Fruit fly (Drosophila melanogaster) whole organism, embryonic: ENCODE results near the gene CG34039.
A peak's percentile ranks its signal among the peaks of the same experiment; 100 is the strongest.

ENCODE experiments used
- Atf-2 ChIP-seq: fragments of 200-800 bp; sonication (Bioruptor generic); optimal IDR thresholded peaks from 2 replicates; lab custom pipeline; 2016; ENCODE audit warnings: missing biosample characterization, missing genetic modification characterization
- Awh ChIP-seq: fragments of 200-800 bp; sonication (Bioruptor generic); IDR thresholded peaks from 2 replicates; pipeline ENCODE4, ENCODE4 v1.3.6; 2022; ENCODE audit warnings: missing biosample characterization, missing genetic modification characterization
- CG11085 ChIP-seq: fragments of 200-800 bp; sonication (Bioruptor generic); IDR thresholded peaks from 2 replicates; pipeline ENCODE4 v1.3.6; 2022; ENCODE audit warnings: missing biosample characterization, missing genetic modification characterization
- CG11504 ChIP-seq: fragments of 200-800 bp; sonication (Bioruptor generic); optimal IDR thresholded peaks from 3 replicates; lab custom pipeline; 2019; ENCODE audit warnings: missing biosample characterization, mild to moderate bottlenecking, missing genetic modification characterization, moderate library complexity
- CG11560 ChIP-seq: fragments of 200-800 bp; sonication (Bioruptor generic); IDR thresholded peaks from 3 replicates; pipeline ENCODE4 v1.3.6; 2022; ENCODE audit warnings: missing biosample characterization, missing genetic modification characterization
- CG12391 ChIP-seq: fragments of 200-800 bp; sonication (Bioruptor generic); optimal IDR thresholded peaks from 3 replicates; lab custom pipeline; 2018; ENCODE audit warnings: missing biosample characterization, mild to moderate bottlenecking, missing genetic modification characterization, moderate library complexity
- CG13296 ChIP-seq: fragments of 200-800 bp; sonication (Bioruptor generic); optimal IDR thresholded peaks from 3 replicates; lab custom pipeline; 2018; ENCODE audit warnings: missing biosample characterization, mild to moderate bottlenecking, missing genetic modification characterization
- CG13424 ChIP-seq: fragments of 200-800 bp; sonication (Bioruptor generic); optimal IDR thresholded peaks from 2 replicates; lab custom pipeline; 2019; ENCODE audit warnings: missing biosample characterization, mild to moderate bottlenecking, missing genetic modification characterization, moderate library complexity
- CG14710 ChIP-seq: fragments of 200-800 bp; sonication (Bioruptor generic); optimal IDR thresholded peaks from 3 replicates; lab custom pipeline; 2019; ENCODE audit warnings: missing biosample characterization, mild to moderate bottlenecking, missing genetic modification characterization, moderate library complexity
- CG14965 ChIP-seq: fragments of 200-800 bp; sonication (Bioruptor generic); optimal IDR thresholded peaks from 2 replicates; lab custom pipeline; 2016; ENCODE audit warnings: missing biosample characterization, missing genetic modification characterization, borderline replicate concordance
- CG16779 ChIP-seq: fragments of 200-800 bp; sonication (Bioruptor generic); IDR thresholded peaks from 2 replicates; pipeline ENCODE4 v1.3.6; 2022; ENCODE audit warnings: missing biosample characterization, missing genetic modification characterization
- CG17829 ChIP-seq: fragments of 200-800 bp; optimal IDR thresholded peaks from 2 replicates; lab custom pipeline; 2019; ENCODE audit warnings: missing biosample characterization, mild to moderate bottlenecking, missing genetic modification characterization, moderate library complexity
- CG2712 ChIP-seq: fragments of 200-800 bp; optimal IDR thresholded peaks from 3 replicates; lab custom pipeline; 2019; ENCODE audit warnings: missing biosample characterization, mild to moderate bottlenecking, missing genetic modification characterization, moderate library complexity
- CG32767 ChIP-seq: fragments of 200-800 bp; sonication (Bioruptor generic); IDR thresholded peaks from 2 replicates; pipeline ENCODE4 v1.3.6; 2022; ENCODE audit warnings: missing biosample characterization, missing genetic modification characterization
- CG34224 ChIP-seq: fragments of 200-800 bp; sonication (Bioruptor generic); IDR thresholded peaks from 3 replicates; pipeline ENCODE4 v1.3.6; 2022; ENCODE audit warnings: missing biosample characterization, missing genetic modification characterization; ENCODE audit not compliant: partially characterized antibody
- CG4328 ChIP-seq: fragments of 200-800 bp; sonication (Bioruptor generic); optimal IDR thresholded peaks from 3 replicates; lab custom pipeline; 2017; ENCODE audit warnings: missing biosample characterization, missing genetic modification reagents, missing genetic modification characterization
- CG5180 ChIP-seq: fragments of 200-800 bp; sonication (Bioruptor generic); optimal IDR thresholded peaks from 3 replicates; lab custom pipeline; 2017; ENCODE audit warnings: missing biosample characterization, missing genetic modification characterization, mild to moderate bottlenecking, moderate library complexity, missing genetic modification reagents
- CG5245 ChIP-seq: fragments of 200-800 bp; sonication (Bioruptor generic); optimal IDR thresholded peaks from 3 replicates; lab custom pipeline; 2016; ENCODE audit warnings: missing biosample characterization, missing genetic modification characterization
- CG7271 ChIP-seq: fragments of 200-800 bp; sonication (Bioruptor generic); optimal IDR thresholded peaks from 2 replicates; lab custom pipeline; 2018; ENCODE audit warnings: missing biosample characterization, mild to moderate bottlenecking, missing genetic modification characterization, moderate library complexity
- CG8924 ChIP-seq: fragments of 200-800 bp; optimal IDR thresholded peaks from 3 replicates; lab custom pipeline; 2019; ENCODE audit warnings: missing biosample characterization, mild to moderate bottlenecking, missing genetic modification characterization, moderate library complexity
- CG9215 ChIP-seq: fragments of 200-800 bp; sonication (Bioruptor generic); IDR thresholded peaks from 2 replicates; pipeline ENCODE4 v1.3.6; 2022; ENCODE audit warnings: missing biosample characterization, missing genetic modification characterization
- CG9609 ChIP-seq: fragments of 200-800 bp; sonication (Bioruptor generic); optimal IDR thresholded peaks from 3 replicates; lab custom pipeline; 2016; ENCODE audit warnings: missing biosample characterization, missing genetic modification characterization
- D19B ChIP-seq: fragments of 200-800 bp; sonication (Bioruptor generic); optimal IDR thresholded peaks from 2 replicates; lab custom pipeline; 2017; ENCODE audit warnings: missing biosample characterization, mild to moderate bottlenecking, missing genetic modification characterization
- H15 ChIP-seq: fragments of 200-800 bp; sonication (Bioruptor generic); IDR thresholded peaks from 3 replicates; pipeline ENCODE4 v1.3.6; 2022; ENCODE audit warnings: missing biosample characterization, missing genetic modification characterization
- HLH3B ChIP-seq: fragments of 200-800 bp; sonication (Bioruptor generic); IDR thresholded peaks from 2 replicates; pipeline ENCODE4 v1.3.6; 2022; ENCODE audit warnings: missing biosample characterization, missing genetic modification characterization
- Hr51 ChIP-seq, 2 experiments: fragments of 200-800 bp; sonication (Bioruptor generic); optimal IDR thresholded peaks; 2 replicates in 1 of 2; 3 replicates in 1 of 2; lab custom pipeline; 2016 to 2018; ENCODE audit warnings: missing biosample characterization in 2 of 2, missing genetic modification characterization in 2 of 2, mild to moderate bottlenecking in 1 of 2, moderate library complexity in 1 of 2
- Lpt ChIP-seq: fragments of >200 bp; optimal IDR thresholded peaks from 2 replicates; lab custom pipeline; 2018; ENCODE audit warnings: missing biosample characterization, missing genetic modification characterization
- MTF-1 ChIP-seq: fragments of 200-800 bp; sonication (Bioruptor generic); optimal IDR thresholded peaks from 2 replicates; lab custom pipeline; 2018; ENCODE audit warnings: missing biosample characterization, mild to moderate bottlenecking, missing genetic modification characterization, borderline replicate concordance
- Max ChIP-seq: fragments of 200-800 bp; sonication (Bioruptor generic); optimal IDR thresholded peaks from 2 replicates; lab custom pipeline; 2016; ENCODE audit warnings: missing biosample characterization, mild to moderate bottlenecking, missing genetic modification characterization
- Neu2 ChIP-seq: fragments of 200-800 bp; sonication (Bioruptor generic); optimal IDR thresholded peaks from 3 replicates; lab custom pipeline; 2016; ENCODE audit warnings: missing biosample characterization, missing genetic modification characterization, borderline replicate concordance
- PHDP ChIP-seq: fragments of 200-800 bp; sonication (Bioruptor generic); optimal IDR thresholded peaks from 3 replicates; lab custom pipeline; 2018; ENCODE audit warnings: missing biosample characterization, mild to moderate bottlenecking, missing genetic modification characterization, moderate library complexity
- Ptx1 ChIP-seq: fragments of 200-800 bp; sonication (Bioruptor generic); IDR thresholded peaks from 2 replicates; pipeline ENCODE4 v1.3.6; 2022; ENCODE audit warnings: missing biosample characterization, missing genetic modification characterization
- Rx ChIP-seq: fragments of 200-800 bp; sonication (Bioruptor generic); IDR thresholded peaks from 2 replicates; pipeline ENCODE4 v1.3.6; 2022; ENCODE audit warnings: missing biosample characterization, missing genetic modification characterization
- Sox100B ChIP-seq: fragments of 200-800 bp; sonication (Bioruptor generic); optimal IDR thresholded peaks from 3 replicates; lab custom pipeline; 2018; ENCODE audit warnings: missing biosample characterization, mild to moderate bottlenecking, missing genetic modification characterization
- ara ChIP-seq: fragments of 200-800 bp; sonication (Bioruptor generic); IDR thresholded peaks from 2 replicates; pipeline ENCODE4 v1.3.6; 2022; ENCODE audit warnings: missing biosample characterization, missing genetic modification characterization
- danr ChIP-seq: fragments of 200-800 bp; sonication (Bioruptor generic); IDR thresholded peaks from 2 replicates; pipeline ENCODE4 v1.3.6; 2022; ENCODE audit warnings: missing biosample characterization, missing genetic modification characterization
- dmrt11E ChIP-seq: fragments of 200-800 bp; sonication (Bioruptor generic); optimal IDR thresholded peaks from 3 replicates; lab custom pipeline; 2018; ENCODE audit warnings: missing biosample characterization, mild to moderate bottlenecking, missing genetic modification characterization, moderate library complexity
- dmrt99B ChIP-seq: fragments of 200-800 bp; sonication (Bioruptor generic); optimal IDR thresholded peaks from 2 replicates; lab custom pipeline; 2018; ENCODE audit warnings: missing biosample characterization, mild to moderate bottlenecking, missing genetic modification characterization, moderate library complexity
- fd96Cb ChIP-seq: fragments of 200-800 bp; sonication (Bioruptor generic); optimal IDR thresholded peaks from 2 replicates; lab custom pipeline; 2018; ENCODE audit warnings: missing biosample characterization, mild to moderate bottlenecking, missing genetic modification characterization, moderate library complexity
- gem ChIP-seq: fragments of 200-800 bp; sonication (Bioruptor generic); optimal IDR thresholded peaks from 2 replicates; lab custom pipeline; 2019; ENCODE audit warnings: missing biosample characterization, mild to moderate bottlenecking, missing genetic modification characterization, moderate library complexity
- grn ChIP-seq: fragments of 200-800 bp; sonication (Bioruptor generic); optimal IDR thresholded peaks from 3 replicates; lab custom pipeline; 2017; ENCODE audit warnings: missing biosample characterization, missing genetic modification characterization
- gsb-n ChIP-seq: fragments of 200-800 bp; sonication (Bioruptor generic); optimal IDR thresholded peaks from 3 replicates; lab custom pipeline; 2018; ENCODE audit warnings: missing biosample characterization, mild to moderate bottlenecking, missing genetic modification characterization
- lab ChIP-seq: fragments of 200-800 bp; sonication (Bioruptor generic); optimal IDR thresholded peaks from 3 replicates; lab custom pipeline; 2017; ENCODE audit warnings: missing biosample characterization, missing genetic modification characterization, mild to moderate bottlenecking, moderate library complexity, missing genetic modification reagents
- mirr ChIP-seq: fragments of 200-800 bp; sonication (Bioruptor generic); optimal IDR thresholded peaks from 3 replicates; lab custom pipeline; 2018; ENCODE audit warnings: missing biosample characterization, mild to moderate bottlenecking, missing genetic modification characterization
- phol ChIP-seq: fragments of 200-800 bp; sonication (Bioruptor generic); optimal IDR thresholded peaks from 3 replicates; lab custom pipeline; 2018; ENCODE audit warnings: missing biosample characterization, mild to moderate bottlenecking, missing genetic modification characterization, moderate library complexity
- row ChIP-seq: fragments of 200-800 bp; sonication (Bioruptor generic); IDR thresholded peaks from 3 replicates; pipeline ENCODE4 v1.3.6; 2022; ENCODE audit warnings: missing biosample characterization, missing genetic modification characterization
- sens ChIP-seq: fragments of 200-800 bp; sonication (Bioruptor generic); peaks from one replicate; lab custom pipeline; 2016; ENCODE audit warnings: missing biosample characterization, missing genetic modification characterization
- sqz ChIP-seq: fragments of 200-800 bp; sonication (Bioruptor generic); optimal IDR thresholded peaks from 3 replicates; lab custom pipeline; 2018; ENCODE audit warnings: missing biosample characterization, mild to moderate bottlenecking, missing genetic modification characterization
- stwl ChIP-seq: fragments of 200-800 bp; sonication (Bioruptor generic); optimal IDR thresholded peaks from 3 replicates; lab custom pipeline; 2018; ENCODE audit warnings: missing biosample characterization, mild to moderate bottlenecking, missing genetic modification characterization, moderate library complexity
- wdn ChIP-seq: fragments of 200-800 bp; sonication (Bioruptor generic); IDR thresholded peaks from 2 replicates; pipeline ENCODE4 v1.3.6; 2022; ENCODE audit warnings: missing biosample characterization, missing genetic modification characterization
- wor ChIP-seq: fragments of 200-800 bp; sonication (Bioruptor generic); IDR thresholded peaks from 2 replicates; pipeline ENCODE4 v1.3.6; 2022; ENCODE audit warnings: missing biosample characterization, missing genetic modification characterization

The CG34039 gene

DNA sequence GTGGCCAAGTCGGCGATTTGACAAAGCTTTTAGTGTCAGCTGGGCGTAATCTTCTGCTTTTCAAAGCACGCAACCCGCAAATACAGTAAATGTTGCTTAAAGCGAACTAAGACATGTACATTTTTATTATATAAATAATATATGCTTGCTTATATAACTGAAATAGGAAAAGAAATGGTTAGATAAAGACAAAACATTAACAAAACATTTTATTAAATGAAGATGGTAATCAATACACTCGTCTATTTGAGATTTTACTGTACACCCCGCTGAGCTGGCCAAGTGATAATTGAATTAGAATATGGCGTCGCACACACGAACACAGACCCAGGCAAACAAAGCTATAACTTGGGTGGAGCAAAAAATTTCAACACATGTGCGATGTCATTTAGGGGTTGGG lies 14.8 kb downstream of the CG34039 start (continued):
- TF ChIP-seq MTF-1 (GFP tag; lab: Kevin White, UChicago) (no peak), CG11085 (GFP tag; lab: Robert Waterston, UW) (no peak), sens (peak; percentile 11), CG7271 (no peak), CG9215 (GFP tag; lab: Robert Waterston, UW) (no peak), CG13424 (tag; lab: Kevin White, UChicago) (peak; percentile 37), grn (GFP tag; lab: Kevin White, UChicago) (no peak), PHDP (tag; lab: Kevin White, UChicago) (no peak), CG5245 (GFP tag; lab: Kevin White, UChicago) (peak; percentile 2), CG16779 (GFP tag; lab: Robert Waterston, UW) (no peak), D19B (GFP tag; lab: Kevin White, UChicago) (no peak), gem (peak; percentile 41), Neu2 (GFP tag; lab: Kevin White, UChicago) (no peak), mirr (GFP tag; lab: Kevin White, UChicago) (no peak), fd96Cb (tag; lab: Kevin White, UChicago) (peak; percentile 29), Atf-2 (no peak), Hr51 (GFP tag; optimal IDR thresholded peaks at IDR 0.05; lab: Kevin White, UChicago) (peak in 1 of 2 experiments; percentile 24), stwl (no peak), Sox100B (GFP tag; lab: Kevin White, UChicago) (peak; percentile 14), wdn (GFP tag; lab: Robert Waterston, UW) (no peak), sqz (GFP tag; lab: Kevin White, UChicago) (no peak), CG13296 (GFP tag; lab: Kevin White, UChicago) (no peak), CG12391 (tag; lab: Kevin White, UChicago) (peak; percentile 27), CG17829 (tag; lab: Kevin White, UChicago) (peak; percentile 22), dmrt99B (tag; lab: Kevin White, UChicago) (peak; percentile 46), dmrt11E (tag; lab: Kevin White, UChicago) (peak; percentile 14), CG5180 (GFP tag; lab: Kevin White, UChicago) (no peak), lab (peak; percentile 40), CG32767 (no peak), CG11504 (tag; lab: Kevin White, UChicago) (peak; percentile 65), wor (GFP tag; lab: Robert Waterston, UW) (no peak), CG8924 (tag; lab: Kevin White, UChicago) (peak; percentile 16), CG2712 (tag; lab: Kevin White, UChicago) (peak; percentile 55), Awh (GFP tag; lab: Robert Waterston, UW) (0 out of 2 replicates have a peak, but pooled peaks have one; percentile 29), phol (tag; lab: Kevin White, UChicago) (peak; percentile 44), Ptx1 (peak; percentile 56), gsb-n (peak; percentile 18), Lpt (GFP tag; lab: Kevin White, UChicago) (no peak), Max (GFP tag; lab: Kevin White, UChicago) (no peak), Rx (GFP tag; lab: Robert Waterston, UW) (no peak), H15 (GFP tag; lab: Robert Waterston, UW) (no peak), CG14710 (peak; percentile 25), CG9609 (no peak), danr (GFP tag; lab: Robert Waterston, UW) (0 out of 2 replicates have a peak, but pooled peaks have one; percentile 35), CG11560 (no peak), CG14965 (no peak), CG4328 (GFP tag; lab: Kevin White, UChicago) (no peak), ara (GFP tag; lab: Robert Waterston, UW) (no peak), row (GFP tag; lab: Robert Waterston, UW) (peak; percentile 63), CG34224 (GFP tag; lab: Robert Waterston, UW) (no peak), HLH3B (GFP tag; lab: Robert Waterston, UW) (peak; percentile 45; the same call in 1 of the 2 replicates)
